Fruit fly (Drosophila melanogaster) Kc167 (cell line): ENCODE data around the gene CG42512.

Source experiments
- Myc ChIP-seq: fragments of >200 bp; optimal IDR thresholded peaks from 2 replicates; lab custom pipeline; 2017; ENCODE audit warnings: missing external identifiers
- insv ChIP-seq: fragments of >200 bp; optimal IDR thresholded peaks from 3 replicates; lab custom pipeline; 2018; ENCODE audit warnings: missing external identifiers
- ttk ChIP-seq: sonication (Bioruptor generic); optimal IDR thresholded peaks from 2 replicates; lab custom pipeline; 2017; ENCODE audit warnings: missing external identifiers

DNA sequence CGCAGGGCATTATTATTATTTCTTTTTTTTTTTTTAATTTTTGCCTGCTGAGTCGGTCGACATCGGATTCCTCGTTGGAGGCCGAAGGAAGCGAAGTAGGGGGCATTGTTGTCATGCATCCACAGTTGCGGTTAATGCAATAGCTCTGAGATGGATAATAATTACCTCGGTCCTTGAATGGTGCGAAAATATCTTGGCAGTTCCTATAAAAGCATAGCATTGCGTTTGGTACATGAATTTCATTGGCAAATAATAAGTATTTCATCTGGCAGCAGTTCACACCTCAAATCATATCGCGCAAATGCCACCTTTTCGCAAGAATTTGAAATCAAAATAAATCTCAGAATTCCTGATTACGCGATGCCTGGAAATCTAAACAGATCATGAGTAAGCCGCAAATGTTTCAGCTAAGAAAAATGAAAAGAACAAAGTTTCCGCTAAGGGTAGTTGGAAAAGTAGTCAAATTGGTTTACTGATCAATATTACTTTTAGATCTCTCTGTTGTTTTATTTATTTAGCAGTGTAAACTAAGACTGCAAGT lies 4.0 kb upstream of the CG42512 start:
- no peak for TF ChIP-seq insv (lab: Kevin White, UChicago)
- no peak for TF ChIP-seq ttk (lab: Kevin White, UChicago)
- no peak for TF ChIP-seq Myc (lab: Kevin White, UChicago)
